Fruit fly (Drosophila melanogaster) whole organism, pupa: ENCODE measurements around the gene RNaseX25.

ENCODE experiments used
- CG10348 ChIP-seq: fragments of 200-800 bp; sonication (Bioruptor generic); IDR thresholded peaks from 2 replicates; pipeline ENCODE4 v1.3.6; 2022; ENCODE audit warnings: missing biosample characterization, missing genetic modification characterization
- CG13204 ChIP-seq: fragments of 200-800 bp; sonication (Bioruptor generic); optimal IDR thresholded peaks from 2 replicates; lab custom pipeline; 2018; ENCODE audit warnings: missing biosample characterization, mild to moderate bottlenecking, missing genetic modification characterization, moderate library complexity
- CG14655 ChIP-seq: fragments of 200-800 bp; sonication (Bioruptor generic); optimal IDR thresholded peaks from 3 replicates; lab custom pipeline; 2017; ENCODE audit warnings: mild to moderate bottlenecking, missing biosample characterization, missing genetic modification reagents, missing genetic modification characterization
- CG15710 ChIP-seq: fragments of 200-800 bp; sonication (Bioruptor generic); optimal IDR thresholded peaks from 2 replicates; lab custom pipeline; 2018; ENCODE audit warnings: missing biosample characterization, mild to moderate bottlenecking, missing genetic modification characterization, moderate library complexity
- CG9948 ChIP-seq: fragments of 200-800 bp; sonication (Bioruptor generic); optimal IDR thresholded peaks from 2 replicates; lab custom pipeline; 2018; ENCODE audit warnings: missing biosample characterization, mild to moderate bottlenecking, missing genetic modification characterization, moderate library complexity
- D1 ChIP-seq: fragments of 200-800 bp; sonication (Bioruptor generic); optimal IDR thresholded peaks from 2 replicates; lab custom pipeline; 2018; ENCODE audit warnings: missing biosample characterization, mild to moderate bottlenecking, missing genetic modification characterization, moderate library complexity
- EcR ChIP-seq: fragments of 200-800 bp; sonication (Bioruptor generic); optimal IDR thresholded peaks from 3 replicates; lab custom pipeline; 2019; ENCODE audit warnings: missing biosample characterization, missing genetic modification characterization, mild to moderate bottlenecking, moderate library complexity, missing genetic modification reagents
- Pif1A ChIP-seq: fragments of 200-800 bp; sonication (Bioruptor generic); optimal IDR thresholded peaks from 3 replicates; lab custom pipeline; 2016; ENCODE audit warnings: missing biosample characterization, missing genetic modification characterization
- Pif1B ChIP-seq: fragments of 200-800 bp; sonication (Bioruptor generic); optimal IDR thresholded peaks from 3 replicates; lab custom pipeline; 2016; ENCODE audit warnings: missing biosample characterization, missing genetic modification characterization
- Snoo ChIP-seq: fragments of 200-800 bp; sonication (Bioruptor generic); optimal IDR thresholded peaks from 3 replicates; lab custom pipeline; 2017; ENCODE audit warnings: missing biosample characterization, mild to moderate bottlenecking, missing genetic modification characterization, inconsistent platforms
- fd96Ca ChIP-seq: fragments of 200-800 bp; sonication (Bioruptor generic); IDR thresholded peaks from 3 replicates; pipeline ENCODE4 v1.3.6; 2022; ENCODE audit warnings: missing biosample characterization, missing genetic modification characterization
- gl ChIP-seq: fragments of 200-800 bp; sonication (Bioruptor generic); optimal IDR thresholded peaks from 2 replicates; lab custom pipeline; 2018; ENCODE audit warnings: missing biosample characterization, mild to moderate bottlenecking, missing genetic modification characterization
- rn ChIP-seq: fragments of 200-800 bp; sonication (Bioruptor generic); IDR thresholded peaks from 2 replicates; pipeline ENCODE4 v1.3.6; 2022; ENCODE audit warnings: missing biosample characterization, missing genetic modification characterization

dm6 chr3L:7958083-7958482, 12.3 kb upstream of the RNaseX25 start:
- TF ChIP-seq CG13204: no peak
- no peak for TF ChIP-seq Snoo (tag; lab: Kevin White, UChicago)
- no peak for TF ChIP-seq D1 (tag; lab: Kevin White, UChicago)
- TF ChIP-seq Pif1A (GFP tag; lab: Kevin White, UChicago): no peak
- no peak for TF ChIP-seq CG10348 (GFP tag; lab: Robert Waterston, UW)
- TF ChIP-seq CG14655 (GFP tag; lab: Kevin White, UChicago): no peak
- TF ChIP-seq CG15710 (tag; lab: Kevin White, UChicago): no peak
- no peak for TF ChIP-seq EcR (GFP tag; lab: Kevin White, UChicago)
- TF ChIP-seq CG9948 (tag; lab: Kevin White, UChicago): no peak
- no peak for TF ChIP-seq Pif1B (GFP tag; lab: Kevin White, UChicago)
- TF ChIP-seq rn (GFP tag; lab: Robert Waterston, UW): no peak
- TF ChIP-seq fd96Ca (GFP tag; lab: Robert Waterston, UW): no peak
- TF ChIP-seq gl (tag; lab: Kevin White, UChicago): no peak
